Fruit fly (Drosophila melanogaster) whole organism, embryonic: ENCODE results near the gene Gclc.

ENCODE experiments used
- CG10654 ChIP-seq: fragments of 200-800 bp; sonication (Bioruptor generic); optimal IDR thresholded peaks from 2 replicates; lab custom pipeline; 2016; ENCODE audit warnings: missing biosample characterization, missing genetic modification characterization
- CG10959 ChIP-seq: fragments of 200-800 bp; sonication (Bioruptor generic); IDR thresholded peaks from 2 replicates; pipeline ENCODE4 v1.3.6; 2022; ENCODE audit warnings: missing biosample characterization, missing genetic modification characterization
- CG12391 ChIP-seq: fragments of 200-800 bp; sonication (Bioruptor generic); optimal IDR thresholded peaks from 3 replicates; lab custom pipeline; 2018; ENCODE audit warnings: missing biosample characterization, mild to moderate bottlenecking, missing genetic modification characterization, moderate library complexity
- CG14667 ChIP-seq: fragments of 200-800 bp; sonication (Bioruptor generic); IDR thresholded peaks from 2 replicates; pipeline ENCODE4 v1.3.6; 2022; ENCODE audit warnings: missing biosample characterization, missing genetic modification characterization
- CG14965 ChIP-seq: fragments of 200-800 bp; sonication (Bioruptor generic); optimal IDR thresholded peaks from 2 replicates; lab custom pipeline; 2016; ENCODE audit warnings: missing biosample characterization, missing genetic modification characterization, borderline replicate concordance
- CG17361 ChIP-seq: fragments of 200-800 bp; sonication (Bioruptor generic); IDR thresholded peaks from 3 replicates; pipeline ENCODE4 v1.3.6; 2022; ENCODE audit warnings: missing biosample characterization, missing genetic modification characterization
- CG1832 ChIP-seq: fragments of 200-800 bp; sonication (Bioruptor generic); optimal IDR thresholded peaks from 2 replicates; lab custom pipeline; 2017; ENCODE audit warnings: missing biosample characterization, mild to moderate bottlenecking, missing genetic modification characterization, inconsistent platforms
- CG2116 ChIP-seq: fragments of 200-800 bp; sonication (Bioruptor generic); optimal IDR thresholded peaks from 3 replicates; lab custom pipeline; 2018; ENCODE audit warnings: missing biosample characterization, mild to moderate bottlenecking, missing genetic modification characterization
- CG2202 ChIP-seq: fragments of 200-800 bp; sonication (Bioruptor generic); optimal IDR thresholded peaks from 2 replicates; lab custom pipeline; 2018; ENCODE audit warnings: missing biosample characterization, mild to moderate bottlenecking, missing genetic modification characterization
- CG2712 ChIP-seq: fragments of 200-800 bp; optimal IDR thresholded peaks from 3 replicates; lab custom pipeline; 2019; ENCODE audit warnings: missing biosample characterization, mild to moderate bottlenecking, missing genetic modification characterization, moderate library complexity
- CG33213 ChIP-seq: fragments of 200-800 bp; sonication (Bioruptor generic); optimal IDR thresholded peaks from 3 replicates; lab custom pipeline; 2016; ENCODE audit warnings: missing biosample characterization, missing genetic modification characterization
- CG6254 ChIP-seq: fragments of 200-800 bp; sonication (Bioruptor generic); optimal IDR thresholded peaks from 3 replicates; lab custom pipeline; 2017; ENCODE audit warnings: mild to moderate bottlenecking, missing biosample characterization, missing genetic modification reagents, missing genetic modification characterization
- CG6654 ChIP-seq: fragments of 200-800 bp; sonication (Bioruptor generic); optimal IDR thresholded peaks from 2 replicates; lab custom pipeline; 2017; ENCODE audit warnings: missing biosample characterization, mild to moderate bottlenecking, missing genetic modification characterization
- CG9727 ChIP-seq: fragments of 200-800 bp; sonication (Bioruptor generic); optimal IDR thresholded peaks from 3 replicates; lab custom pipeline; 2017; ENCODE audit warnings: missing biosample characterization, mild to moderate bottlenecking, missing genetic modification characterization
- D19B ChIP-seq: fragments of 200-800 bp; sonication (Bioruptor generic); optimal IDR thresholded peaks from 2 replicates; lab custom pipeline; 2017; ENCODE audit warnings: missing biosample characterization, mild to moderate bottlenecking, missing genetic modification characterization
- Dek ChIP-seq: fragments of 200-800 bp; sonication (Bioruptor generic); optimal IDR thresholded peaks from 3 replicates; lab custom pipeline; 2019; ENCODE audit warnings: missing biosample characterization, mild to moderate bottlenecking, missing genetic modification characterization, moderate library complexity
- Doc2 ChIP-seq: fragments of 200-800 bp; sonication (Bioruptor generic); IDR thresholded peaks from 2 replicates; pipeline ENCODE4 v1.3.6; 2022; ENCODE audit warnings: missing biosample characterization, missing genetic modification characterization
- Drgx ChIP-seq: fragments of 200-800 bp; sonication (Bioruptor generic); IDR thresholded peaks from 2 replicates; pipeline ENCODE4 v1.3.6; 2022; ENCODE audit warnings: missing biosample characterization, missing genetic modification characterization
- E2f1 ChIP-seq: fragments of 200-800 bp; sonication (Bioruptor generic); IDR thresholded peaks from 2 replicates; pipeline ENCODE4 v1.3.6; 2022; ENCODE audit warnings: missing biosample characterization, missing genetic modification characterization
- Fer1 ChIP-seq: fragments of 200-800 bp; sonication (Bioruptor generic); optimal IDR thresholded peaks from 2 replicates; lab custom pipeline; 2017; ENCODE audit warnings: missing biosample characterization, mild to moderate bottlenecking, missing genetic modification characterization
- Fer3 ChIP-seq: fragments of 200-800 bp; sonication (Bioruptor generic); optimal IDR thresholded peaks from 2 replicates; lab custom pipeline; 2018; ENCODE audit warnings: missing biosample characterization, mild to moderate bottlenecking, missing genetic modification characterization, moderate library complexity
- H15 ChIP-seq: fragments of 200-800 bp; sonication (Bioruptor generic); IDR thresholded peaks from 3 replicates; pipeline ENCODE4 v1.3.6; 2022; ENCODE audit warnings: missing biosample characterization, missing genetic modification characterization
- HHEX ChIP-seq: fragments of 200-800 bp; sonication (Bioruptor generic); optimal IDR thresholded peaks from 3 replicates; lab custom pipeline; 2017; ENCODE audit warnings: missing biosample characterization, mild to moderate bottlenecking, missing genetic modification characterization, missing genetic modification reagents
- HLH4C ChIP-seq: fragments of 200-800 bp; sonication (Bioruptor generic); IDR thresholded peaks from 3 replicates; pipeline ENCODE4 v1.3.6; 2022; ENCODE audit warnings: missing biosample characterization, missing genetic modification characterization; ENCODE audit not compliant: partially characterized antibody
- HLHmδ ChIP-seq: fragments of 200-800 bp; sonication (Bioruptor generic); optimal IDR thresholded peaks from 2 replicates; lab custom pipeline; 2018; ENCODE audit warnings: missing biosample characterization, mild to moderate bottlenecking, missing genetic modification characterization, moderate library complexity
- Hr51 ChIP-seq, 2 experiments: fragments of 200-800 bp; sonication (Bioruptor generic); optimal IDR thresholded peaks; 2 replicates in 1 of 2; 3 replicates in 1 of 2; lab custom pipeline; 2016 to 2018; ENCODE audit warnings: missing biosample characterization in 2 of 2, missing genetic modification characterization in 2 of 2, mild to moderate bottlenecking in 1 of 2, moderate library complexity in 1 of 2
- NC2α ChIP-seq: fragments of 200-800 bp; sonication (Bioruptor generic); optimal IDR thresholded peaks from 2 replicates; lab custom pipeline; 2016; ENCODE audit warnings: missing biosample characterization, missing genetic modification characterization
- NK7.1 ChIP-seq: fragments of 200-800 bp; sonication (Bioruptor generic); optimal IDR thresholded peaks from 3 replicates; lab custom pipeline; 2016; ENCODE audit warnings: missing biosample characterization, missing genetic modification characterization
- Nf-YB ChIP-seq: fragments of 200-800 bp; sonication (Bioruptor generic); optimal IDR thresholded peaks from 3 replicates; lab custom pipeline; 2019; ENCODE audit warnings: missing biosample characterization, mild to moderate bottlenecking, missing genetic modification characterization, moderate library complexity
- Pdp1 ChIP-seq, 2 experiments: fragments of 200-800 bp; sonication (Bioruptor generic); optimal IDR thresholded peaks; 3 replicates each; lab custom pipeline; 2016; ENCODE audit warnings: missing biosample characterization in 2 of 2, missing genetic modification characterization in 2 of 2, mild to moderate bottlenecking in 1 of 2, moderate library complexity in 1 of 2
- Rfx ChIP-seq: fragments of 200-800 bp; sonication (Bioruptor generic); IDR thresholded peaks from 2 replicates; pipeline ENCODE4 v1.3.6; 2022; ENCODE audit warnings: missing biosample characterization, missing genetic modification characterization
- Stat92E ChIP-seq, 3 experiments: fragments of >200 bp in 2 of 3; fragments of 200-800 bp in 1 of 3; sonication (Bioruptor generic) in 1 of 3; optimal IDR thresholded peaks; 2 replicates each; lab custom pipeline; 2017 to 2019; ENCODE audit warnings: missing biosample characterization in 3 of 3, missing genetic modification characterization in 3 of 3, mild to moderate bottlenecking in 1 of 3, moderate library complexity in 1 of 3
- abd-A ChIP-seq: fragments of 200-800 bp; sonication (Bioruptor generic); optimal IDR thresholded peaks from 3 replicates; lab custom pipeline; 2019; ENCODE audit warnings: missing biosample characterization, mild to moderate bottlenecking, missing genetic modification characterization, moderate library complexity
- al ChIP-seq: fragments of 200-800 bp; sonication (Bioruptor generic); IDR thresholded peaks from 2 replicates; pipeline ENCODE4 v1.3.6; 2022; ENCODE audit warnings: missing biosample characterization, missing genetic modification characterization
- aop ChIP-seq: fragments of 200-800 bp; sonication (Bioruptor generic); IDR thresholded peaks from 2 replicates; pipeline ENCODE4 v1.3.6; 2022; ENCODE audit warnings: missing biosample characterization, missing genetic modification characterization
- br ChIP-seq: fragments of >200 bp; optimal IDR thresholded peaks from 2 replicates; lab custom pipeline; 2017
- chinmo ChIP-seq: fragments of 200-800 bp; sonication (Bioruptor generic); IDR thresholded peaks from 4 replicates; pipeline ENCODE4 v1.3.6; 2022; ENCODE audit warnings: missing biosample characterization, missing genetic modification characterization; ENCODE audit not compliant: partially characterized antibody
- fd102C ChIP-seq: fragments of 200-800 bp; sonication (Bioruptor generic); optimal IDR thresholded peaks from 2 replicates; lab custom pipeline; 2018; ENCODE audit warnings: missing biosample characterization, mild to moderate bottlenecking, missing genetic modification characterization, moderate library complexity
- insv ChIP-seq, 2 experiments: fragments of 200-800 bp; sonication (Bioruptor generic); optimal IDR thresholded peaks; 3 replicates each; lab custom pipeline; 2016 to 2018; ENCODE audit warnings: missing biosample characterization in 2 of 2, missing genetic modification characterization in 2 of 2
- jumu ChIP-seq: fragments of 200-800 bp; sonication (Bioruptor generic); optimal IDR thresholded peaks from 3 replicates; lab custom pipeline; 2016; ENCODE audit warnings: missing biosample characterization, missing genetic modification characterization
- lilli ChIP-seq: fragments of 200-800 bp; sonication (Bioruptor generic); optimal IDR thresholded peaks from 3 replicates; lab custom pipeline; 2016; ENCODE audit warnings: missing biosample characterization, missing genetic modification characterization
- nau ChIP-seq: fragments of 200-800 bp; sonication (Bioruptor generic); optimal IDR thresholded peaks from 3 replicates; lab custom pipeline; 2017; ENCODE audit warnings: missing biosample characterization, mild to moderate bottlenecking, missing genetic modification characterization, missing genetic modification reagents
- nerfin-1 ChIP-seq: fragments of 200-800 bp; sonication (Bioruptor generic); optimal IDR thresholded peaks from 3 replicates; lab custom pipeline; 2019; ENCODE audit warnings: missing biosample characterization, mild to moderate bottlenecking, missing genetic modification characterization, moderate library complexity
- ranshi ChIP-seq: fragments of 200-800 bp; sonication (Bioruptor generic); IDR thresholded peaks from 2 replicates; pipeline ENCODE4 v1.3.6; 2022; ENCODE audit warnings: missing biosample characterization, missing genetic modification characterization
- sc ChIP-seq, 3 experiments: fragments of >200 bp in 2 of 3; fragments of 200-800 bp in 1 of 3; sonication (Bioruptor generic) in 1 of 3; optimal IDR thresholded peaks; 2 replicates in 2 of 3; 3 replicates in 1 of 3; lab custom pipeline; 2017; ENCODE audit warnings: mild to moderate bottlenecking in 1 of 3, missing biosample characterization in 1 of 3, missing genetic modification characterization in 1 of 3, missing genetic modification reagents in 1 of 3
- schlank ChIP-seq: fragments of 200-800 bp; sonication (Bioruptor generic); optimal IDR thresholded peaks from 2 replicates; lab custom pipeline; 2018; ENCODE audit warnings: missing biosample characterization, mild to moderate bottlenecking, missing genetic modification characterization
- tin ChIP-seq: fragments of 200-800 bp; sonication (Bioruptor generic); optimal IDR thresholded peaks from 3 replicates; lab custom pipeline; 2016; ENCODE audit warnings: missing biosample characterization, missing genetic modification characterization
- unpg ChIP-seq: fragments of 200-800 bp; sonication (Bioruptor generic); optimal IDR thresholded peaks from 3 replicates; lab custom pipeline; 2018; ENCODE audit warnings: missing biosample characterization, mild to moderate bottlenecking, missing genetic modification characterization, moderate library complexity
- zfh1 ChIP-seq: fragments of 200-800 bp; sonication (Bioruptor generic); IDR thresholded peaks from 3 replicates; pipeline ENCODE4 v1.3.6; 2022; ENCODE audit warnings: missing biosample characterization, missing genetic modification characterization

Gene Gclc

dm6 chrX:8057837-8058445 is 58.0 kb downstream of the Gclc start (continued):
- no peak for TF ChIP-seq Hr51 (GFP tag; optimal IDR thresholded peaks at IDR 0.05; lab: Kevin White, UChicago)
- no peak; the same call in 2 of the 3 replicates for TF ChIP-seq HLH4C (GFP tag; lab: Robert Waterston, UW)
- no peak for TF ChIP-seq H15 (GFP tag; lab: Robert Waterston, UW)
- TF ChIP-seq tin (GFP tag; lab: Kevin White, UChicago) = no peak
- TF ChIP-seq CG14965 = no peak
- TF ChIP-seq CG9727 (GFP tag; lab: Kevin White, UChicago) = peak; percentile 19
- no peak for TF ChIP-seq Stat92E (GFP tag; optimal IDR thresholded peaks at IDR 0.05; lab: Kevin White, UChicago)
- no peak for TF ChIP-seq CG2202 (tag; lab: Kevin White, UChicago)
- 0 out of 3 replicates have a peak, but pooled peaks have one; percentile 12 for TF ChIP-seq CG17361 (GFP tag; lab: Robert Waterston, UW)
- TF ChIP-seq HLHmδ (GFP tag; lab: Kevin White, UChicago) = peak; percentile 10
- no peak for TF ChIP-seq Nf-YB
- no peak for TF ChIP-seq NC2α (GFP tag; lab: Kevin White, UChicago)
- no peak for TF ChIP-seq fd102C
- TF ChIP-seq CG2712 (tag; lab: Kevin White, UChicago) = peak; percentile 12
- no peak for TF ChIP-seq nau (GFP tag; lab: Kevin White, UChicago)
- TF ChIP-seq HHEX = peak; percentile 23
- peak; percentile 46 for TF ChIP-seq CG1832 (GFP tag; lab: Kevin White, UChicago)
- no peak for TF ChIP-seq zfh1
- TF ChIP-seq Fer1 (GFP tag; lab: Kevin White, UChicago) = no peak
- TF ChIP-seq unpg (GFP tag; lab: Kevin White, UChicago) = no peak
- TF ChIP-seq CG10654 (GFP tag; lab: Kevin White, UChicago) = no peak
- TF ChIP-seq CG33213 (GFP tag; lab: Kevin White, UChicago) = no peak
- TF ChIP-seq Drgx = peak; percentile 19; the same call in 1 of the 2 replicates
- peak; percentile 68 for TF ChIP-seq nerfin-1 (tag; lab: Kevin White, UChicago)
- TF ChIP-seq Doc2 (GFP tag; lab: Robert Waterston, UW) = no peak
- no peak for TF ChIP-seq CG6254
- no peak for TF ChIP-seq CG2116 (GFP tag; lab: Kevin White, UChicago)
- TF ChIP-seq schlank (tag; lab: Kevin White, UChicago) = no peak
- no peak for TF ChIP-seq Rfx (GFP tag; lab: Robert Waterston, UW)
- TF ChIP-seq aop = no peak
- no peak for TF ChIP-seq CG14667 (GFP tag; lab: Robert Waterston, UW)
- no peak for TF ChIP-seq CG10959 (GFP tag; lab: Robert Waterston, UW)
- no peak for TF ChIP-seq Pdp1 (GFP tag; optimal IDR thresholded peaks at IDR 0.05; lab: Kevin White, UChicago)
- TF ChIP-seq lilli = no peak
- TF ChIP-seq al = no peak
- TF ChIP-seq abd-A (tag; lab: Kevin White, UChicago) = no peak
- no peak for TF ChIP-seq NK7.1 (GFP tag; lab: Kevin White, UChicago)
- TF ChIP-seq chinmo = peak; percentile 32; the same call in 2 of the 4 replicates
- no peak for TF ChIP-seq ranshi (GFP tag; lab: Robert Waterston, UW)
- no peak for TF ChIP-seq insv (GFP tag; optimal IDR thresholded peaks at IDR 0.05; lab: Kevin White, UChicago)
- TF ChIP-seq E2f1 (GFP tag; lab: Robert Waterston, UW) = no peak
- TF ChIP-seq CG6654 = no peak
- no peak for TF ChIP-seq Fer3
- no peak for TF ChIP-seq jumu (GFP tag; lab: Kevin White, UChicago)
- TF ChIP-seq Dek (tag; lab: Kevin White, UChicago) = peak; percentile 6
- TF ChIP-seq sc (optimal IDR thresholded peaks at IDR 0.05; lab: Kevin White, UChicago) = no peak
- TF ChIP-seq sc (GFP tag; optimal IDR thresholded peaks at IDR 0.05; lab: Kevin White, UChicago) = no peak
- TF ChIP-seq D19B = no peak
- TF ChIP-seq CG12391 (tag; lab: Kevin White, UChicago) = peak; percentile 24
- no peak for TF ChIP-seq br (lab: Kevin White, UChicago)
